Fruit fly (Drosophila melanogaster) whole organism, adult: Measurements from ENCODE around the gene CG5888.

Source experiments
- CG12768 ChIP-seq: fragments of 200-800 bp; sonication (Bioruptor generic); optimal IDR thresholded peaks from 2 replicates; lab custom pipeline; 2017; ENCODE audit warnings: missing biosample characterization, missing genetic modification characterization, mild to moderate bottlenecking, moderate library complexity, missing genetic modification reagents
- CG33017 ChIP-seq: fragments of 200-800 bp; sonication (Bioruptor generic); optimal IDR thresholded peaks from 2 replicates; lab custom pipeline; 2018; ENCODE audit warnings: missing biosample characterization, mild to moderate bottlenecking, missing genetic modification characterization, moderate library complexity
- Mnt ChIP-seq: fragments of 200-800 bp; sonication (Bioruptor generic); optimal IDR thresholded peaks from 2 replicates; lab custom pipeline; 2016; ENCODE audit warnings: missing biosample characterization, mild to moderate bottlenecking, missing genetic modification characterization
- kay ChIP-seq: fragments of 200-800 bp; sonication (Bioruptor generic); peaks from one replicate; lab custom pipeline; 2016; ENCODE audit warnings: missing biosample characterization, missing genetic modification characterization, borderline replicate concordance

dm6 chr2L:16357865-16358264 is 90.4 kb downstream of the CG5888 start:
- TF ChIP-seq Mnt (GFP tag; lab: Kevin White, UChicago) (no peak), CG33017 (tag; lab: Kevin White, UChicago) (no peak), kay (GFP tag; lab: Kevin White, UChicago) (no peak), CG12768 (GFP tag; lab: Kevin White, UChicago) (no peak)
